Worm (Caenorhabditis elegans): Measurements from ENCODE around the gene srh-172.

ce11 chrV:19958744-19959143 is at the start of gene srh-172:
- no peak for TF ChIP-seq unc-39 (tag; optimal IDR thresholded peaks at IDR 0.05)
- TF ChIP-seq blmp-1 (tag; optimal IDR thresholded peaks at IDR 0.05; ENCODE audit: insufficient read depth), result no peak
- TF ChIP-seq lin-39 (tag; optimal IDR thresholded peaks at IDR 0.05), result no peak
- no peak for TF ChIP-seq ztf-4 (tag; optimal IDR thresholded peaks at IDR 0.05)
- TF ChIP-seq ceh-82 (tag; optimal IDR thresholded peaks at IDR 0.05), result no peak
- no peak for TF ChIP-seq nhr-12 (tag; optimal IDR thresholded peaks at IDR 0.05)
- no peak for TF ChIP-seq peb-1 (tag; optimal IDR thresholded peaks at IDR 0.05)
- TF ChIP-seq nhr-6 (tag; optimal IDR thresholded peaks at IDR 0.05), result no peak
- no peak for TF ChIP-seq Y55F3AM.14 (GFP tag; optimal IDR thresholded peaks at IDR 0.05)
